Worm (Caenorhabditis elegans) whole organism, midembryonic: ENCODE measurements around the gene pdi-2.

ENCODE experiments used
- T22C8.4 ChIP-seq: fragments of 200-800 bp; sonication (Bioruptor generic); IDR thresholded peaks from 2 replicates; pipeline ENCODE4 v1.3.6; 2022; ENCODE audit warnings: missing genetic modification characterization, missing compliant biosample characterization
- cog-1 ChIP-seq: sonication (generic microtip); optimal IDR thresholded peaks from 2 replicates; lab custom pipeline; 2016; ENCODE audit warnings: missing genetic modification characterization, missing compliant biosample characterization
- flt-1 ChIP-seq: fragments of 200-800 bp; sonication (Bioruptor generic); IDR thresholded peaks from 2 replicates; pipeline ENCODE4 v1.3.6; 2022; ENCODE audit warnings: missing genetic modification characterization, missing compliant biosample characterization
- klf-2 ChIP-seq: fragments of 200-800 bp; sonication (Bioruptor generic); conservative IDR thresholded peaks from 2 replicates; pipeline ENCODE4 v1.3.6; 2022; ENCODE audit warnings: missing genetic modification reagents, missing genetic modification characterization, missing compliant biosample characterization
- ref-1 ChIP-seq: fragments of 200-800 bp; sonication (Bioruptor generic); conservative IDR thresholded peaks from 2 replicates; pipeline ENCODE4 v1.3.6; 2022; ENCODE audit warnings: missing genetic modification reagents, missing genetic modification characterization, missing compliant biosample characterization
- tab-1 ChIP-seq: fragments of 200-800 bp; sonication (Bioruptor generic); IDR thresholded peaks from 2 replicates; pipeline ENCODE4 v1.3.6; 2022; ENCODE audit warnings: missing genetic modification characterization, missing compliant biosample characterization
- ztf-29 ChIP-seq: fragments of 200-800 bp; sonication (Bioruptor generic); IDR thresholded peaks from 2 replicates; pipeline ENCODE4 v1.3.6; 2022; ENCODE audit warnings: missing genetic modification reagents, missing genetic modification characterization, missing compliant biosample characterization

ce11 chrX:4548929-4549328, 25.0 kb downstream of the pdi-2 start:
- TF ChIP-seq cog-1 = no peak
- no peak for TF ChIP-seq flt-1 (GFP tag; lab: Robert Waterston, UW)
- TF ChIP-seq ztf-29 = no peak
- TF ChIP-seq klf-2 = no peak
- no peak for TF ChIP-seq tab-1 (GFP tag; lab: Robert Waterston, UW)
- TF ChIP-seq T22C8.4 = no peak
- TF ChIP-seq ref-1 = no peak
